Worm (Caenorhabditis elegans) whole organism, L4 larva: Measurements from ENCODE around the gene mfsd-6.

ENCODE experiments used
- F49E8.2 ChIP-seq: sonication (generic microtip); optimal IDR thresholded peaks from 2 replicates; lab custom pipeline; 2016; ENCODE audit warnings: missing compliant biosample characterization, mild to moderate bottlenecking, missing genetic modification characterization, borderline replicate concordance
- T20F7.1 ChIP-seq: fragments of 200-800 bp; sonication (Bioruptor generic); optimal IDR thresholded peaks from 2 replicates; lab custom pipeline; 2018; ENCODE audit warnings: mild to moderate bottlenecking, missing genetic modification characterization, missing compliant biosample characterization
- Y5F2A.4 ChIP-seq: fragments of 200-800 bp; sonication (Bioruptor generic); optimal IDR thresholded peaks from 2 replicates; lab custom pipeline; 2018; ENCODE audit warnings: mild to moderate bottlenecking, missing genetic modification characterization, missing compliant biosample characterization
- aha-1 ChIP-seq: fragments of 150-350 bp; peaks from one replicate; lab custom pipeline; 2014; ENCODE audit warnings: missing biosample characterization, missing genetic modification characterization
- ceh-28 ChIP-seq: fragments of 150-350 bp; optimal IDR thresholded peaks from 2 replicates; lab custom pipeline; 2014; ENCODE audit warnings: missing biosample characterization, missing genetic modification reagents, missing genetic modification characterization
- ceh-44 ChIP-seq: fragments of 200-800 bp; sonication (Bioruptor generic); IDR thresholded peaks from 2 replicates; pipeline ENCODE4 v1.3.6; 2022; ENCODE audit warnings: missing genetic modification reagents, missing genetic modification characterization, missing compliant biosample characterization
- ceh-82 ChIP-seq: sonication (generic microtip); optimal IDR thresholded peaks from 2 replicates; lab custom pipeline; 2017; ENCODE audit warnings: missing biosample characterization, missing genetic modification characterization
- ces-1 ChIP-seq: fragments of 150-350 bp; sonication (generic microtip); optimal IDR thresholded peaks from 4 replicates; lab custom pipeline; 2014; ENCODE audit warnings: missing biosample characterization, missing genetic modification reagents, missing genetic modification characterization
- daf-19 ChIP-seq: fragments of 200-800 bp; sonication (Bioruptor generic); conservative IDR thresholded peaks from 2 replicates; pipeline ENCODE4 v1.3.6; 2022; ENCODE audit warnings: missing genetic modification characterization, missing compliant biosample characterization
- dpl-1 ChIP-seq: fragments of 150-350 bp; optimal IDR thresholded peaks from 2 replicates; lab custom pipeline; 2014; ENCODE audit warnings: missing biosample characterization, missing genetic modification reagents, missing genetic modification characterization
- dve-1 ChIP-seq: sonication (generic microtip); optimal IDR thresholded peaks from 2 replicates; lab custom pipeline; 2017; ENCODE audit warnings: antibody characterized with exemption, mild to moderate bottlenecking, missing genetic modification characterization, missing compliant biosample characterization; ENCODE audit not compliant: insufficient read depth
- hlh-30 ChIP-seq: sonication (generic microtip); optimal IDR thresholded peaks from 2 replicates; lab custom pipeline; 2017; ENCODE audit warnings: antibody characterized with exemption, mild to moderate bottlenecking, missing genetic modification characterization, missing compliant biosample characterization; ENCODE audit not compliant: insufficient read depth
- jun-1 ChIP-seq: fragments of 150-350 bp; optimal IDR thresholded peaks from 2 replicates; lab custom pipeline; 2014; ENCODE audit warnings: missing biosample characterization, missing genetic modification reagents, missing genetic modification characterization
- lir-3 ChIP-seq: sonication (generic microtip); optimal IDR thresholded peaks from 2 replicates; lab custom pipeline; 2016; ENCODE audit warnings: mild to moderate bottlenecking, missing genetic modification characterization, missing compliant biosample characterization
- lsy-2 ChIP-seq, 2 experiments: fragments of 150-350 bp in 1 of 2; sonication (generic microtip) in 1 of 2; optimal IDR thresholded peaks; 2 replicates each; lab custom pipeline; 2014 to 2017; ENCODE audit warnings: missing biosample characterization in 2 of 2, missing genetic modification characterization in 2 of 2
- mdl-1 ChIP-seq, 2 experiments: fragments of 150-350 bp in 1 of 2; sonication (generic microtip) in 1 of 2; optimal IDR thresholded peaks; 2 replicates each; lab custom pipeline; 2014 to 2017; ENCODE audit warnings: missing biosample characterization in 2 of 2, missing genetic modification characterization in 2 of 2
- mxl-3 ChIP-seq: fragments of 200-800 bp; sonication (Bioruptor generic); optimal IDR thresholded peaks from 2 replicates; lab custom pipeline; 2018; ENCODE audit warnings: mild to moderate bottlenecking, missing genetic modification characterization, missing compliant biosample characterization
- nhr-11 ChIP-seq: fragments of 150-350 bp; optimal IDR thresholded peaks from 2 replicates; lab custom pipeline; 2014; ENCODE audit warnings: missing biosample characterization, missing genetic modification characterization
- nhr-111 ChIP-seq: fragments of 200-800 bp; sonication (Bioruptor generic); optimal IDR thresholded peaks from 2 replicates; lab custom pipeline; 2018; ENCODE audit warnings: mild to moderate bottlenecking, missing genetic modification characterization, missing compliant biosample characterization
- nhr-25 ChIP-seq: sonication (generic microtip); optimal IDR thresholded peaks from 2 replicates; lab custom pipeline; 2017; ENCODE audit warnings: missing genetic modification characterization, mild to moderate bottlenecking, missing compliant biosample characterization, antibody characterized with exemption, moderate library complexity, borderline replicate concordance; ENCODE audit not compliant: insufficient read depth
- nhr-28 ChIP-seq: fragments of 150-350 bp; optimal IDR thresholded peaks from 2 replicates; lab custom pipeline; 2014; ENCODE audit warnings: missing biosample characterization, missing genetic modification characterization
- nhr-41 ChIP-seq: fragments of 200-800 bp; sonication (Bioruptor generic); IDR thresholded peaks from 2 replicates; pipeline ENCODE4 v1.3.6; 2022; ENCODE audit warnings: missing genetic modification reagents, missing genetic modification characterization, missing compliant biosample characterization
- nhr-48 ChIP-seq: sonication (generic microtip); optimal IDR thresholded peaks from 2 replicates; lab custom pipeline; 2016; ENCODE audit warnings: mild to moderate bottlenecking, missing genetic modification characterization, missing compliant biosample characterization
- pha-4 ChIP-seq, 2 experiments: fragments of 150-350 bp in 1 of 2; fragments of 200-800 bp in 1 of 2; sonication (Bioruptor generic) in 1 of 2; IDR thresholded peaks in 1 of 2; optimal IDR thresholded peaks in 1 of 2; 2 replicates each; pipeline versions ENCODE4 v1.3.6 to Lab custom; 2014 to 2022; ENCODE audit warnings: missing genetic modification characterization in 2 of 2, missing genetic modification reagents in 2 of 2, missing biosample characterization in 1 of 2, missing compliant biosample characterization in 1 of 2
- saeg-2 ChIP-seq: fragments of 200-800 bp; sonication (Bioruptor generic); IDR thresholded peaks from 2 replicates; pipeline ENCODE4 v1.3.6; 2022; ENCODE audit warnings: missing genetic modification reagents, missing genetic modification characterization, missing compliant biosample characterization
- tag-97 ChIP-seq: fragments of 200-800 bp; sonication (Bioruptor generic); IDR thresholded peaks from 2 replicates; pipeline ENCODE4 v1.3.6; 2022; ENCODE audit warnings: missing genetic modification characterization, missing compliant biosample characterization
- unc-130 ChIP-seq: sonication (generic microtip); optimal IDR thresholded peaks from 2 replicates; lab custom pipeline; 2016; ENCODE audit warnings: missing genetic modification reagents, missing genetic modification characterization, missing compliant biosample characterization
- unc-62 ChIP-seq, 3 experiments: fragments of 150-350 bp in 1 of 3; sonication (generic microtip); optimal IDR thresholded peaks in 2 of 3; peaks in 1 of 3; 1 replicate in 1 of 3; 2 replicates in 2 of 3; lab custom pipeline; 2014 to 2017; ENCODE audit warnings: missing biosample characterization in 3 of 3, missing genetic modification characterization in 3 of 3, missing genetic modification reagents in 3 of 3, missing genotype in 1 of 3
- vab-7 ChIP-seq: fragments of 200-800 bp; sonication (Bioruptor generic); IDR thresholded peaks from 2 replicates; pipeline ENCODE4 v1.3.6; 2022; ENCODE audit warnings: missing genetic modification reagents, missing genetic modification characterization, missing compliant biosample characterization
- zfp-3 ChIP-seq: fragments of 200-800 bp; sonication (Bioruptor generic); conservative IDR thresholded peaks from 2 replicates; pipeline ENCODE4 v1.3.6; 2022; ENCODE audit warnings: missing genetic modification reagents, missing genetic modification characterization, missing compliant biosample characterization
- zip-11 ChIP-seq: fragments of 200-800 bp; sonication (Bioruptor generic); IDR thresholded peaks from 2 replicates; pipeline ENCODE4 v1.3.6; 2022; ENCODE audit warnings: missing genetic modification characterization, missing compliant biosample characterization

mfsd-6 gene

DNA sequence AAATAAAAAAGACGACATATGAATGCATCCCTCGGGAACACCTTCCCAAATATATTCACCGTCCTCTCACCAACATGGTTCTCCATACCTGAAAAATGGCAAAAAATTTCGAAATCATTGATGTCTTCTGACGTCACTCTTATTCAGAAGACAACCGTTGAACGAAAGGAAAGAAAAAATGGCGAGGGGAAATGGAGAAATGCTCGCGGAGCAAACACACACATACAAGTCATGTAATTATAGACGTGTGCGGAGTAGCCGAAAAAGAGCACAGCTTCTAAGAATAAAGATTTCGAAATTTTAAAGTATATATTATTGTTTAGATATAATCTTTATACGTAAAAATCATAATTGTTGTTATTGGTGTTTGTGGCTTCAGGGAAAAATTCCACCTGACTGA is at the start of gene mfsd-6:
TSS of gene mfsd-6 (minus strand) at position 88 of the 400 bp plus-strand sequence.
- TF ChIP-seq dpl-1 (GFP tag; lab: Kevin White, UChicago) (no peak), zfp-3 (GFP tag; lab: Robert Waterston, UW) (no peak), ceh-44 (GFP tag; lab: Robert Waterston, UW) (no peak), unc-130 (GFP tag; lab: Kevin White, UChicago) (no peak), lsy-2 (tag; optimal IDR thresholded peaks at IDR 0.05; lab: Kevin White, UChicago) (peak in 1 of 2 experiments; percentile 23), mdl-1 (tag; optimal IDR thresholded peaks at IDR 0.05; lab: Kevin White, UChicago) (peak in 1 of 2 experiments; percentile 3), saeg-2 (GFP tag; lab: Robert Waterston, UW) (no peak), zip-11 (GFP tag; lab: Robert Waterston, UW) (no peak), nhr-11 (tag; lab: Kevin White, UChicago) (no peak)

DNA sequence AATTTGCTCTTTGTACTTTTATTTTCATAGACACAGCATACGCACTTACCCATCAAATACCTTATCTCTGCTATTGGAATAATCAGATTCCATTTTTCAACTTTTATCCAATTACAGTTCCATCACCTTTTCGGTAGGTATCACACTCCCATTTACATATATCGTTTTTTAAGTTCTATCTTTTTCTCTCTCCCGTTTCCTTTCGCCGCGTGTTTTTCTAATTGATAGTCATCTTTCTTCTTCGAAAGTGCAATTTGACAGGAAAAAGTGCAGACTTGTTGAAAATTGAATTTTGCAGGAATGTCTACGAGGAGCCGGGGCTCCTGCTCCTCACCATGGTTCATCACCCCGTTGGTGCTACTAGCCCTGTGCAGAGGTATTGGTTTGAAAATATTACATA is 45.9 kb upstream of the mfsd-6 start, which contains the start of gene fbn-1:
TSS of gene fbn-1 (plus strand) at position 301 of the 400 bp plus-strand sequence.
- TF ChIP-seq lir-3 (tag; lab: Kevin White, UChicago) (no peak), vab-7 (GFP tag; lab: Robert Waterston, UW) (no peak), jun-1 (no peak), ceh-28 (no peak)

DNA sequence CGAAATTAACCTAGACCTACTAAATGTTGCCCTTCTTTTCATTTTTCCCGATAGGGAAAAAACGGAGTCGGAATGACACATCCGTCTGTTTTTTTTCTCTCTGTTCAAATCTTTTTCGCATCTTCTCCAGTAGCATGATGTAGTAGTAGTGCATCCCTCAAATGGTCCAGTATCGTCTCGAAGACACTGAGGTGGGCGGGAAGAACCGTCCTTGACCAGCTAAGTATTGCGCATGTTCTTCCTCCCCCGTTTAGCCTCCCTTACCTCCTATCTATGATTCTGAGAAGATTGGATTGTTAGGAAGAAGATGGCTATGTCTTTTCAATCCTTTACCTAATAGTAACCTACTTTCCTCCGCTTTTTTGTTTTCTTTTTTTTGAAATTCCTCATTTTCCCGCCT is 43.7 kb upstream of the mfsd-6 start:
- TF ChIP-seq nhr-41 (no peak), F49E8.2 (tag; lab: Kevin White, UChicago) (no peak), mxl-3 (GFP tag; lab: Kevin White, UChicago) (no peak), nhr-111 (no peak), daf-19 (no peak), T20F7.1 (GFP tag; lab: Kevin White, UChicago) (no peak), nhr-25 (tag; lab: Kevin White, UChicago) (peak; percentile 90), hlh-30 (tag; lab: Kevin White, UChicago) (no peak), vab-7 (GFP tag; lab: Robert Waterston, UW) (no peak), ces-1 (GFP tag; lab: Kevin White, UChicago) (no peak), Y5F2A.4 (GFP tag; lab: Kevin White, UChicago) (no peak), pha-4 (GFP tag; IDR thresholded peaks at IDR 0.05; lab: Robert Waterston, UW) (no peak), pha-4 (tag; optimal IDR thresholded peaks at IDR 0.05; lab: Kevin White, UChicago) (no peak), dve-1 (no peak), ceh-82 (no peak), nhr-28 (tag; lab: Kevin White, UChicago) (peak; percentile 2), tag-97 (GFP tag; lab: Robert Waterston, UW) (no peak)

DNA sequence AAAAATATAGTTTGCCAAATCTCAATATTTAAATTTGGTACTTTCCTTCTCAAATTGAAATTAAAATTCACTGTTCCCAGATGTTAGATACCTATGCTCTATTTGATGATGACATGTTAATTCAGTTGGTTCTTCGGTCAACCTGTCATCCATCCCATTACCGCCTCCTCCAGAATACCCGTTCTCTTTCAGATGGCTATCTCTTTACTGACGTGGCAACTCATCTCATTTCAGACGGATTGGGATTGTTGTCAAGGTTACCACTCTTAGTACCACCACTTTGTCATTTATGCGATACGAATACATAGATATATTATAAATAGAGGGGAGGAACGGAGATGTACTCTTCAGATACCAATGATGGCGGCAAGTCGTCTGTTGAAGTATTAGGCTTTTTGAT is 42.1 kb upstream of the mfsd-6 start:
- no peak for TF ChIP-seq nhr-48 (tag; lab: Kevin White, UChicago)
- peak; percentile 4 for TF ChIP-seq aha-1 (tag; lab: Kevin White, UChicago)

DNA sequence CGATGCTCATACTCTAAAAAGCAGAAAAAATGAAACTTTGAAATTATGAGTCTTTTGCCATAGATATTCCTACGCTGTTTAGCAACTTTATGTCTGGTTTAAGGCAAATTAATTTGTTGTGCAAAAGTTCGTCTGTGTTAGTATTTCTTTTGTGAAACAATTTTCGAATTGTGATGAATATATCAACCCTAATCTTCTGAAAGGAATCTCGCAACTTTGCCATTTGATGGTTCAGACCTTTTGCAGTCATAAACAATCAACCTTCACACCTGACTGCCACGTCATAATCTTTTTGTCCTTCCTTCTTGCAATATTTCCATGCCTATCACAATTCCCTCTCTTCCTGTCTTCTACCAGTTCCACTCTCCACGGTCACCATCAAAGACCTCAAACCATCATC is 40.6 kb upstream of the mfsd-6 start:
- TF ChIP-seq unc-62 (GFP tag; optimal IDR thresholded peaks at IDR 0.05 in 1 of 2; lab: Kevin White, UChicago) (peak in 1 of 2 experiments; percentile 92), unc-62 (tag; optimal IDR thresholded peaks at IDR 0.05; lab: Kevin White, UChicago) (no peak), saeg-2 (GFP tag; lab: Robert Waterston, UW) (no peak)
